Worm (Caenorhabditis elegans) whole organism, L4 larva: Measurements from ENCODE around the gene trx-1.
A peak's percentile ranks its signal among the peaks of the same experiment; 100 is the strongest.

Source experiments
- F44E2.7 ChIP-seq: fragments of 200-800 bp; sonication (Bioruptor generic); IDR thresholded peaks from 2 replicates; pipeline ENCODE4 v2.1.2; 2022; ENCODE audit warnings: missing genetic modification characterization, missing compliant biosample characterization
- R02D3.7 ChIP-seq: fragments of 150-350 bp; sonication (generic microtip); optimal IDR thresholded peaks from 3 replicates; lab custom pipeline; 2014; ENCODE audit warnings: missing biosample characterization, missing genetic modification characterization
- T26A8.4 ChIP-seq: fragments of 200-800 bp; sonication (Bioruptor generic); IDR thresholded peaks from 2 replicates; pipeline ENCODE4 v1.3.6; 2022; ENCODE audit warnings: missing genetic modification characterization, missing compliant biosample characterization
- Y75B8A.6 ChIP-seq: fragments of 200-800 bp; sonication (Bioruptor generic); IDR thresholded peaks from 2 replicates; pipeline ENCODE4 v1.3.6; 2022; ENCODE audit warnings: missing genetic modification reagents, missing genetic modification characterization, missing compliant biosample characterization
- ZK337.2 ChIP-seq: fragments of 200-800 bp; sonication (Bioruptor generic); IDR thresholded peaks from 2 replicates; pipeline ENCODE4 v1.3.6; 2022; ENCODE audit warnings: missing genetic modification reagents, missing genetic modification characterization, missing compliant biosample characterization
- aha-1 ChIP-seq: fragments of 150-350 bp; peaks from one replicate; lab custom pipeline; 2014; ENCODE audit warnings: missing biosample characterization, missing genetic modification characterization
- aly-2 ChIP-seq: sonication (generic microtip); optimal IDR thresholded peaks from 2 replicates; lab custom pipeline; 2018; ENCODE audit warnings: missing biosample characterization, missing genetic modification characterization
- attf-4 ChIP-seq: sonication (generic microtip); optimal IDR thresholded peaks from 3 replicates; lab custom pipeline; 2017; ENCODE audit warnings: missing biosample characterization, missing genetic modification characterization
- ceh-20 ChIP-seq: fragments of 200-800 bp; sonication (Bioruptor generic); IDR thresholded peaks from 2 replicates; pipeline ENCODE4 v1.3.6; 2022; ENCODE audit warnings: missing genetic modification reagents, missing genetic modification characterization, missing compliant biosample characterization
- ceh-28 ChIP-seq: fragments of 150-350 bp; optimal IDR thresholded peaks from 2 replicates; lab custom pipeline; 2014; ENCODE audit warnings: missing biosample characterization, missing genetic modification reagents, missing genetic modification characterization
- ceh-62 ChIP-seq: sonication (generic microtip); optimal IDR thresholded peaks from 2 replicates; lab custom pipeline; 2017; ENCODE audit warnings: missing biosample characterization, missing genetic modification characterization
- ceh-82 ChIP-seq: sonication (generic microtip); optimal IDR thresholded peaks from 2 replicates; lab custom pipeline; 2017; ENCODE audit warnings: missing biosample characterization, missing genetic modification characterization
- ces-1 ChIP-seq: fragments of 150-350 bp; sonication (generic microtip); optimal IDR thresholded peaks from 4 replicates; lab custom pipeline; 2014; ENCODE audit warnings: missing biosample characterization, missing genetic modification reagents, missing genetic modification characterization
- ctbp-1 ChIP-seq: fragments of 200-800 bp; sonication (Bioruptor generic); IDR thresholded peaks from 2 replicates; pipeline ENCODE4 v1.3.6; 2022; ENCODE audit warnings: missing genetic modification reagents, missing genetic modification characterization, missing compliant biosample characterization
- daf-16 ChIP-seq, 3 experiments: sonication (generic microtip); optimal IDR thresholded peaks; 2 replicates each; lab custom pipeline; 2016 to 2017; ENCODE audit warnings: missing genetic modification characterization in 3 of 3, missing genetic modification reagents in 3 of 3, mild to moderate bottlenecking in 2 of 3, missing compliant biosample characterization in 2 of 3, missing biosample characterization in 1 of 3, moderate library complexity in 1 of 3
- dmd-6 ChIP-seq: fragments of 200-800 bp; sonication (Bioruptor generic); IDR thresholded peaks from 2 replicates; pipeline ENCODE4 v1.3.6; 2022; ENCODE audit warnings: missing genetic modification reagents, missing genetic modification characterization, missing compliant biosample characterization
- dpl-1 ChIP-seq: fragments of 150-350 bp; optimal IDR thresholded peaks from 2 replicates; lab custom pipeline; 2014; ENCODE audit warnings: missing biosample characterization, missing genetic modification reagents, missing genetic modification characterization
- egl-43 ChIP-seq: fragments of 200-800 bp; sonication (Bioruptor generic); IDR thresholded peaks from 2 replicates; pipeline ENCODE4 v1.3.6; 2022; ENCODE audit warnings: missing genetic modification reagents, missing genetic modification characterization, missing compliant biosample characterization
- fkh-10 ChIP-seq: fragments of 150-350 bp; optimal IDR thresholded peaks from 2 replicates; lab custom pipeline; 2014; ENCODE audit warnings: missing biosample characterization, missing genetic modification reagents, missing genetic modification characterization
- fos-1 ChIP-seq: fragments of 150-350 bp; optimal IDR thresholded peaks from 2 replicates; lab custom pipeline; 2014; ENCODE audit warnings: missing biosample characterization, missing genetic modification characterization
- gei-8 ChIP-seq: fragments of 200-800 bp; sonication (Bioruptor generic); optimal IDR thresholded peaks from 2 replicates; lab custom pipeline; 2018; ENCODE audit warnings: mild to moderate bottlenecking, missing genetic modification characterization, missing compliant biosample characterization
- hif-1 ChIP-seq, 2 experiments: sonication (generic microtip); optimal IDR thresholded peaks; 2 replicates each; lab custom pipeline; 2016 to 2017; ENCODE audit warnings: missing compliant biosample characterization in 2 of 2, missing genetic modification characterization in 2 of 2, missing genetic modification reagents in 2 of 2, missing genotype in 2 of 2, mild to moderate bottlenecking in 1 of 2
- hlh-11 ChIP-seq: fragments of 200-800 bp; sonication (Bioruptor generic); optimal IDR thresholded peaks from 2 replicates; lab custom pipeline; 2018; ENCODE audit warnings: mild to moderate bottlenecking, missing genetic modification characterization, missing compliant biosample characterization
- hlh-30 ChIP-seq: sonication (generic microtip); optimal IDR thresholded peaks from 2 replicates; lab custom pipeline; 2017; ENCODE audit warnings: antibody characterized with exemption, mild to moderate bottlenecking, missing genetic modification characterization, missing compliant biosample characterization; ENCODE audit not compliant: insufficient read depth
- lim-7 ChIP-seq: fragments of 200-800 bp; sonication (Bioruptor generic); IDR thresholded peaks from 2 replicates; pipeline ENCODE4 v1.3.6; 2022; ENCODE audit warnings: missing genetic modification characterization, missing compliant biosample characterization
- lin-1 ChIP-seq: fragments of 200-800 bp; sonication (Bioruptor generic); IDR thresholded peaks from 2 replicates; pipeline ENCODE4 v1.3.6; 2022; ENCODE audit warnings: missing genetic modification reagents, missing genetic modification characterization, missing compliant biosample characterization
- lin-38 ChIP-seq: fragments of 200-800 bp; sonication (Bioruptor generic); IDR thresholded peaks from 2 replicates; pipeline ENCODE4 v1.3.6; 2022; ENCODE audit warnings: missing genetic modification reagents, missing genetic modification characterization, missing compliant biosample characterization
- lir-3 ChIP-seq: sonication (generic microtip); optimal IDR thresholded peaks from 2 replicates; lab custom pipeline; 2016; ENCODE audit warnings: mild to moderate bottlenecking, missing genetic modification characterization, missing compliant biosample characterization
- lsy-2 ChIP-seq, 2 experiments: fragments of 150-350 bp in 1 of 2; sonication (generic microtip) in 1 of 2; optimal IDR thresholded peaks; 2 replicates each; lab custom pipeline; 2014 to 2017; ENCODE audit warnings: missing biosample characterization in 2 of 2, missing genetic modification characterization in 2 of 2
- madf-9 ChIP-seq: fragments of 200-800 bp; sonication (Bioruptor generic); conservative IDR thresholded peaks from 2 replicates; pipeline ENCODE4 v1.3.6; 2022; ENCODE audit warnings: missing genetic modification reagents, missing genetic modification characterization, missing compliant biosample characterization
- mep-1 ChIP-seq: fragments of 150-350 bp; sonication (generic microtip); optimal IDR thresholded peaks from 3 replicates; lab custom pipeline; 2014; ENCODE audit warnings: missing biosample characterization, missing genetic modification characterization
- mxl-2 ChIP-seq: fragments of 200-800 bp; sonication (Bioruptor generic); conservative IDR thresholded peaks from 2 replicates; pipeline ENCODE4 v1.3.6; 2022; ENCODE audit warnings: missing genetic modification reagents, missing genetic modification characterization, missing compliant biosample characterization
- mxl-3 ChIP-seq: fragments of 200-800 bp; sonication (Bioruptor generic); optimal IDR thresholded peaks from 2 replicates; lab custom pipeline; 2018; ENCODE audit warnings: mild to moderate bottlenecking, missing genetic modification characterization, missing compliant biosample characterization
- nhr-11 ChIP-seq: fragments of 150-350 bp; optimal IDR thresholded peaks from 2 replicates; lab custom pipeline; 2014; ENCODE audit warnings: missing biosample characterization, missing genetic modification characterization
- nhr-111 ChIP-seq: fragments of 200-800 bp; sonication (Bioruptor generic); optimal IDR thresholded peaks from 2 replicates; lab custom pipeline; 2018; ENCODE audit warnings: mild to moderate bottlenecking, missing genetic modification characterization, missing compliant biosample characterization
- nhr-237 ChIP-seq: sonication (generic microtip); optimal IDR thresholded peaks from 2 replicates; lab custom pipeline; 2017; ENCODE audit warnings: missing biosample characterization, missing genetic modification characterization
- nhr-28 ChIP-seq: fragments of 150-350 bp; optimal IDR thresholded peaks from 2 replicates; lab custom pipeline; 2014; ENCODE audit warnings: missing biosample characterization, missing genetic modification characterization
- nhr-41 ChIP-seq: fragments of 200-800 bp; sonication (Bioruptor generic); IDR thresholded peaks from 2 replicates; pipeline ENCODE4 v1.3.6; 2022; ENCODE audit warnings: missing genetic modification reagents, missing genetic modification characterization, missing compliant biosample characterization
- nhr-42 ChIP-seq: fragments of 200-800 bp; sonication (Bioruptor generic); IDR thresholded peaks from 2 replicates; pipeline ENCODE4 v1.3.6; 2022; ENCODE audit warnings: missing genetic modification characterization, missing compliant biosample characterization
- nhr-6 ChIP-seq: fragments of 150-350 bp; optimal IDR thresholded peaks from 2 replicates; lab custom pipeline; 2014; ENCODE audit warnings: missing biosample characterization, missing genetic modification characterization
- nhr-76 ChIP-seq: fragments of 150-350 bp; optimal IDR thresholded peaks from 2 replicates; lab custom pipeline; 2014; ENCODE audit warnings: missing biosample characterization, missing genetic modification characterization
- nhr-77 ChIP-seq: fragments of 150-350 bp; optimal IDR thresholded peaks from 2 replicates; lab custom pipeline; 2014; ENCODE audit warnings: missing biosample characterization, missing genetic modification characterization
- php-3 ChIP-seq: fragments of 200-800 bp; sonication (Bioruptor generic); IDR thresholded peaks from 2 replicates; pipeline ENCODE4 v1.3.6; 2022; ENCODE audit warnings: missing genetic modification reagents, missing genetic modification characterization, missing compliant biosample characterization
- pqm-1 ChIP-seq: sonication (generic microtip); optimal IDR thresholded peaks from 2 replicates; lab custom pipeline; 2017; ENCODE audit warnings: missing biosample characterization, missing genetic modification characterization
- rbr-2 ChIP-seq: sonication (generic microtip); optimal IDR thresholded peaks from 2 replicates; lab custom pipeline; 2016; ENCODE audit warnings: missing genotype, missing genetic modification characterization, missing compliant biosample characterization
- set-16 ChIP-seq: fragments of 200-800 bp; sonication (Bioruptor generic); IDR thresholded peaks from 2 replicates; pipeline ENCODE4 v1.3.6; 2022; ENCODE audit warnings: missing genetic modification reagents, missing genetic modification characterization, missing compliant biosample characterization
- snpc-4 ChIP-seq: fragments of 150-350 bp; optimal IDR thresholded peaks from 2 replicates; lab custom pipeline; 2014; ENCODE audit warnings: missing biosample characterization, missing genetic modification characterization
- unc-130 ChIP-seq: sonication (generic microtip); optimal IDR thresholded peaks from 2 replicates; lab custom pipeline; 2016; ENCODE audit warnings: missing genetic modification reagents, missing genetic modification characterization, missing compliant biosample characterization
- unc-39 ChIP-seq: sonication (generic microtip); optimal IDR thresholded peaks from 2 replicates; lab custom pipeline; 2017; ENCODE audit warnings: missing biosample characterization, missing genetic modification characterization
- zfp-2 ChIP-seq: sonication (generic microtip); optimal IDR thresholded peaks from 2 replicates; lab custom pipeline; 2016; ENCODE audit warnings: mild to moderate bottlenecking, missing genetic modification characterization, missing compliant biosample characterization
- ztf-11 ChIP-seq: fragments of 150-350 bp; optimal IDR thresholded peaks from 2 replicates; lab custom pipeline; 2014; ENCODE audit warnings: missing biosample characterization, missing genetic modification characterization

Gene trx-1

DNA sequence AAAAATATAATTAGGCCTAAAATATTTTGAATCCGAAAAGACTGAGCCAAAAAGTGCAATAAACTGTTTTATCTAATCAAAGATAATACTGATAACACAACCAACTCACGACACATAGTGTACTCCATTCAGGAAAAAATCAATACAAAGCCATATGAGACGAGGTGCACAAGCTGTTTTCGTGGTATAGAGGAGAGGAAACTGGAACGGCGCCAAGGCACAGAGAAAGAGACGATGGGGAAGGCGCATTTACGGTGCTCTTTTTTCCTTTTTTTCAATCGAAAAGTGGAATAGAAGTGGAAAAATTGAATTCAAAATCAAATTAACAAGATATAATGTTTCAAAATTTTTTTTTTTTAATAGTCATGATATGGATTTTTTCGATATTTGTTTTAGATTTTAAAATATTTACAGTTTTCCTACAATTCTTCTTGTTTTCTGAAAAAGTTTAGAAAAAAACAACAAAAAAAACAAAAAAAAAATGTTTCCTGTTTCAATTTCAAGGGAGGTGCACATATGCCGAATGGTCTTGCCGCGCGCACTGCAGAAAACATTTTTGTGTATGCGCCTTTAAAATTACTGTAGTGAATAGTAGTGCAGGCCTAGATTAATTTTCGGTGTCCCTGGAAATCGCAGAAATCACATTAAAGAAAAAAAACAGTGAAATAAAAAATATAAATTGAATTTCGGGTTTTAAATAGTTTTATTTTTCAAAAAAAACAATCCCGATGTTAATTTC, 5.2 kb upstream of the trx-1 start, which contains the start of gene B0228.7:
Gene B0228.7 (minus strand): TSS at position 627 of the 739 bp plus-strand sequence.
- TF ChIP-seq F44E2.7 (no peak), mxl-3 (GFP tag; lab: Kevin White, UChicago) (no peak), ztf-11 (no peak), hif-1 (tag; optimal IDR thresholded peaks at IDR 0.05; lab: Kevin White, UChicago) (peak in 1 of 2 experiments; percentile 5), set-16 (GFP tag; lab: Robert Waterston, UW) (no peak), ces-1 (GFP tag; lab: Kevin White, UChicago) (no peak), daf-16 (GFP tag; optimal IDR thresholded peaks at IDR 0.05; lab: Kevin White, UChicago) (no peak), daf-16 (tag; optimal IDR thresholded peaks at IDR 0.05; lab: Kevin White, UChicago) (peak; percentile 78), lin-38 (GFP tag; lab: Robert Waterston, UW) (no peak), lsy-2 (tag; optimal IDR thresholded peaks at IDR 0.05; lab: Kevin White, UChicago) (peak in 1 of 2 experiments; percentile 61), ceh-62 (tag; lab: Kevin White, UChicago) (no peak), ceh-82 (no peak), ZK337.2 (GFP tag; lab: Robert Waterston, UW) (no peak), hlh-11 (peak; percentile 81), unc-130 (GFP tag; lab: Kevin White, UChicago) (no peak), R02D3.7 (tag; lab: Kevin White, UChicago) (no peak), mep-1 (tag; lab: Kevin White, UChicago) (peak; percentile 57), lin-1 (GFP tag; lab: Robert Waterston, UW) (no peak), nhr-42 (GFP tag; lab: Robert Waterston, UW) (no peak), zfp-2 (tag; lab: Kevin White, UChicago) (no peak), lir-3 (tag; lab: Kevin White, UChicago) (no peak), Y75B8A.6 (GFP tag; lab: Robert Waterston, UW) (no peak), aly-2 (no peak), php-3 (GFP tag; lab: Robert Waterston, UW) (no peak), rbr-2 (peak; percentile 49), mxl-2 (GFP tag; lab: Robert Waterston, UW) (no peak), egl-43 (GFP tag; lab: Robert Waterston, UW) (no peak), nhr-76 (tag; lab: Kevin White, UChicago) (no peak), gei-8 (no peak), hlh-30 (tag; lab: Kevin White, UChicago) (peak; percentile 81), nhr-77 (tag; lab: Kevin White, UChicago) (peak; percentile 62), lim-7 (GFP tag; lab: Robert Waterston, UW) (no peak), snpc-4 (tag; lab: Kevin White, UChicago) (no peak), ceh-28 (tag; lab: Kevin White, UChicago) (peak; percentile 33), fkh-10 (GFP tag; lab: Kevin White, UChicago) (no peak), nhr-28 (tag; lab: Kevin White, UChicago) (peak; percentile 35), dmd-6 (GFP tag; lab: Robert Waterston, UW) (no peak), madf-9 (no peak), nhr-11 (tag; lab: Kevin White, UChicago) (peak; percentile 13), attf-4 (tag; lab: Kevin White, UChicago) (no peak), ctbp-1 (GFP tag; lab: Robert Waterston, UW) (no peak), unc-39 (tag; lab: Kevin White, UChicago) (no peak), nhr-237 (tag; lab: Kevin White, UChicago) (no peak), pqm-1 (no peak), T26A8.4 (GFP tag; lab: Robert Waterston, UW) (no peak), nhr-111 (GFP tag; lab: Kevin White, UChicago) (no peak), nhr-6 (tag; lab: Kevin White, UChicago) (peak; percentile 3), ceh-20 (GFP tag; lab: Robert Waterston, UW) (no peak), aha-1 (tag; lab: Kevin White, UChicago) (peak; percentile 58), fos-1 (tag; lab: Kevin White, UChicago) (no peak), nhr-41 (GFP tag; lab: Robert Waterston, UW) (no peak), dpl-1 (peak; percentile 37)
